Worm (Caenorhabditis elegans): Measurements from ENCODE around the gene lab-2.

The lab-2 gene

DNA sequence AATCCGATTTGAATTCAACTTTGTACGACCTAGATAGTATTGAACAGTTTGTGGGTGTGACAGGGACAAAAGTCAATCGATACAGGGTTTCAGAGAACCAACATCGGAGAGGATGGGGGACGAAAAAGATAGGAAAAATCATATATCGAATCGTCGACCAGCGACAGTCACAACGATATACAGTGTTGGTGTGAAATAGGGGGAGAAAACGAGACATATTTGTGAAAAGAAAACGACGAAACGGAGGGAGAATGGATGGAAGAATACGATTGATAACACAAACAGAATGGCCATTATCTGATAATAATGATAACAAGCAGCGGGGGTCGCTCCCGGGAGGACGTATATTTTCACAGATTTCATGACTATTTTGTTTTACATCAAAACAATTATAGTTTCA, 46.0 kb upstream of the lab-2 start:
- TF ChIP-seq unc-62 (GFP tag; optimal IDR thresholded peaks at IDR 0.05) (no peak), nhr-67 (tag; optimal IDR thresholded peaks at IDR 0.05) (no peak), unc-39 (tag; optimal IDR thresholded peaks at IDR 0.05) (no peak), ztf-11 (tag; optimal IDR thresholded peaks at IDR 0.05) (no peak), nhr-77 (tag; optimal IDR thresholded peaks at IDR 0.05) (no peak), zag-1 (tag; optimal IDR thresholded peaks at IDR 0.05) (no peak), hmg-11 (tag; optimal IDR thresholded peaks at IDR 0.05) (no peak), lin-39 (tag; optimal IDR thresholded peaks at IDR 0.05) (no peak), egl-27 (tag; optimal IDR thresholded peaks at IDR 0.05) (no peak), R02D3.7 (tag; optimal IDR thresholded peaks at IDR 0.05) (peak; percentile 14), nhr-12 (tag; optimal IDR thresholded peaks at IDR 0.05) (no peak), pqm-1 (tag; optimal IDR thresholded peaks at IDR 0.05) (no peak), elt-3 (tag; optimal IDR thresholded peaks at IDR 0.05) (peak in 2 of 3 experiments; percentile 44 to 91), ZK546.5 (tag; optimal IDR thresholded peaks at IDR 0.05) (no peak), ceh-9 (tag; optimal IDR thresholded peaks at IDR 0.05) (no peak), mdl-1 (tag; optimal IDR thresholded peaks at IDR 0.05) (no peak), elt-2 (tag; optimal IDR thresholded peaks at IDR 0.05) (peak; percentile 86), lin-15B (tag; optimal IDR thresholded peaks at IDR 0.05) (no peak), elt-1 (tag; optimal IDR thresholded peaks at IDR 0.05) (no peak), ceh-16 (tag; optimal IDR thresholded peaks at IDR 0.05) (no peak), snpc-4 (tag; optimal IDR thresholded peaks at IDR 0.05) (no peak), nhr-23 (tag; optimal IDR thresholded peaks at IDR 0.05) (peak; percentile 62), fkh-2 (tag; optimal IDR thresholded peaks at IDR 0.05) (no peak), fkh-10 (GFP tag; optimal IDR thresholded peaks at IDR 0.05) (no peak), fos-1 (tag; optimal IDR thresholded peaks at IDR 0.05) (no peak), nhr-237 (tag; optimal IDR thresholded peaks at IDR 0.05) (no peak), nhr-76 (tag; optimal IDR thresholded peaks at IDR 0.05) (no peak), egl-5 (tag; optimal IDR thresholded peaks at IDR 0.05) (no peak), nhr-43 (tag; optimal IDR thresholded peaks at IDR 0.05; ENCODE audit: poor library complexity, severe bottlenecking) (no peak), ceh-82 (tag; optimal IDR thresholded peaks at IDR 0.05) (no peak), skn-1 (tag; optimal IDR thresholded peaks at IDR 0.05) (no peak), nhr-28 (tag; optimal IDR thresholded peaks at IDR 0.05) (no peak), eor-1 (tag; optimal IDR thresholded peaks at IDR 0.05) (no peak), sea-2 (GFP tag; optimal IDR thresholded peaks at IDR 0.05) (no peak), pha-4 (tag; optimal IDR thresholded peaks at IDR 0.05) (no peak), tbx-2 (tag; optimal IDR thresholded peaks at IDR 0.05) (no peak), jun-1 (tag; optimal IDR thresholded peaks at IDR 0.05) (no peak), daf-12 (tag; optimal IDR thresholded peaks at IDR 0.05) (no peak), nhr-11 (tag; optimal IDR thresholded peaks at IDR 0.05) (no peak), lsy-12 (tag; optimal IDR thresholded peaks at IDR 0.05) (no peak), ztf-4 (tag; optimal IDR thresholded peaks at IDR 0.05) (no peak), mml-1 (tag; optimal IDR thresholded peaks at IDR 0.05) (peak; percentile 11), nhr-25 (tag; optimal IDR thresholded peaks at IDR 0.05) (peak; percentile 14), ama-1 (optimal IDR thresholded peaks at IDR 0.05) (peak; percentile 83), nfya-1 (tag; optimal IDR thresholded peaks at IDR 0.05; ENCODE audit: insufficient read depth) (no peak), aly-2 (tag; optimal IDR thresholded peaks at IDR 0.05) (no peak), ceh-28 (tag; optimal IDR thresholded peaks at IDR 0.05) (peak; percentile 65)

DNA sequence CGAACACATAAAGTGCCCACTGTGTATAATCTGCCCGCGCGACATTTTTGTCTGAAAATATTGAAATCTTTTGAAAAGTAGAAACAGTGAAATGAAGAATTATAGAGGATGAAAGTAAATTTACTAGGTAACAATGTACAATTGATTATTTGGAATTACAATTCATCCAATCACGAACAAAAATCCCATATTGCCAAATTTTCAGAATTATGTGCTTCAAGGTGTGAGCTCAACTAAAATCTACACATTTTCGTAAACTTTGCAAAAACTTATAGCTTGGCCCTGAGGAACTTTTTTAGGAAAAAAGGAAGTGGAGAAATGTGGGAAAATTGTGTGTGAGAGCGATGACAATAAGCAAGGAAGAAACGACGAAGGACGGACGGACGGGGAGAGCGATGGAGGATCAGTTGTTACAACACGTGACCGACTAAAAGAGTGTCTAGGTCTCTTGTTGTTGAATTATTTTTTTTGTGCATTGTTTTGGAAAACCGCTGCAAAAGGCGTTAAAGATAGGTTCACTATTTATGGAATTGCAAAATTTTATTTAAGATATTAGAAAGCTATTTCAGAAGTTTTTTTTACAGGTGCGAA, 45.4 kb upstream of the lab-2 start, which contains the start of gene mml-1:
Gene mml-1, minus strand, starts transcription at position 51 of the 591 bp plus-strand sequence.
- TF ChIP-seq lsy-12 (tag; optimal IDR thresholded peaks at IDR 0.05) (peak; percentile 24), elt-3 (tag; optimal IDR thresholded peaks at IDR 0.05) (no peak), nhr-67 (tag; optimal IDR thresholded peaks at IDR 0.05) (no peak), eor-1 (tag; optimal IDR thresholded peaks at IDR 0.05) (no peak), ama-1 (optimal IDR thresholded peaks at IDR 0.05) (peak; percentile 66), nhr-76 (tag; optimal IDR thresholded peaks at IDR 0.05) (no peak), unc-62 (GFP tag; optimal IDR thresholded peaks at IDR 0.05) (no peak), nfya-1 (tag; optimal IDR thresholded peaks at IDR 0.05; ENCODE audit: insufficient read depth) (peak; percentile 17), snpc-4 (tag; optimal IDR thresholded peaks at IDR 0.05) (no peak)
